Worm (Caenorhabditis elegans) whole organism, L4 larva: Measurements from ENCODE around the gene cbp-3.

Source experiments
- aly-2 ChIP-seq: sonication (generic microtip); optimal IDR thresholded peaks from 2 replicates; lab custom pipeline; 2018; ENCODE audit warnings: missing biosample characterization, missing genetic modification characterization
- attf-4 ChIP-seq: sonication (generic microtip); optimal IDR thresholded peaks from 3 replicates; lab custom pipeline; 2017; ENCODE audit warnings: missing biosample characterization, missing genetic modification characterization
- egl-27 ChIP-seq: sonication (generic microtip); optimal IDR thresholded peaks from 3 replicates; lab custom pipeline; 2017; ENCODE audit warnings: missing biosample characterization, missing genetic modification reagents, missing genetic modification characterization
- jun-1 ChIP-seq: fragments of 150-350 bp; optimal IDR thresholded peaks from 2 replicates; lab custom pipeline; 2014; ENCODE audit warnings: missing biosample characterization, missing genetic modification reagents, missing genetic modification characterization
- mdl-1 ChIP-seq, 2 experiments: fragments of 150-350 bp in 1 of 2; sonication (generic microtip) in 1 of 2; optimal IDR thresholded peaks; 2 replicates each; lab custom pipeline; 2014 to 2017; ENCODE audit warnings: missing biosample characterization in 2 of 2, missing genetic modification characterization in 2 of 2
- mep-1 ChIP-seq: fragments of 150-350 bp; sonication (generic microtip); optimal IDR thresholded peaks from 3 replicates; lab custom pipeline; 2014; ENCODE audit warnings: missing biosample characterization, missing genetic modification characterization
- nhr-11 ChIP-seq: fragments of 150-350 bp; optimal IDR thresholded peaks from 2 replicates; lab custom pipeline; 2014; ENCODE audit warnings: missing biosample characterization, missing genetic modification characterization
- nhr-6 ChIP-seq: fragments of 150-350 bp; optimal IDR thresholded peaks from 2 replicates; lab custom pipeline; 2014; ENCODE audit warnings: missing biosample characterization, missing genetic modification characterization
- pha-4 ChIP-seq, 2 experiments: fragments of 150-350 bp in 1 of 2; fragments of 200-800 bp in 1 of 2; sonication (Bioruptor generic) in 1 of 2; IDR thresholded peaks in 1 of 2; optimal IDR thresholded peaks in 1 of 2; 2 replicates each; pipeline versions ENCODE4 v1.3.6 to Lab custom; 2014 to 2022; ENCODE audit warnings: missing genetic modification characterization in 2 of 2, missing genetic modification reagents in 2 of 2, missing biosample characterization in 1 of 2, missing compliant biosample characterization in 1 of 2
- snpc-1.2 ChIP-seq: fragments of 200-800 bp; sonication (Bioruptor generic); IDR thresholded peaks from 2 replicates; pipeline ENCODE4 v1.3.6; 2022; ENCODE audit warnings: missing genetic modification reagents, missing genetic modification characterization, missing compliant biosample characterization
- unc-39 ChIP-seq: sonication (generic microtip); optimal IDR thresholded peaks from 2 replicates; lab custom pipeline; 2017; ENCODE audit warnings: missing biosample characterization, missing genetic modification characterization

DNA sequence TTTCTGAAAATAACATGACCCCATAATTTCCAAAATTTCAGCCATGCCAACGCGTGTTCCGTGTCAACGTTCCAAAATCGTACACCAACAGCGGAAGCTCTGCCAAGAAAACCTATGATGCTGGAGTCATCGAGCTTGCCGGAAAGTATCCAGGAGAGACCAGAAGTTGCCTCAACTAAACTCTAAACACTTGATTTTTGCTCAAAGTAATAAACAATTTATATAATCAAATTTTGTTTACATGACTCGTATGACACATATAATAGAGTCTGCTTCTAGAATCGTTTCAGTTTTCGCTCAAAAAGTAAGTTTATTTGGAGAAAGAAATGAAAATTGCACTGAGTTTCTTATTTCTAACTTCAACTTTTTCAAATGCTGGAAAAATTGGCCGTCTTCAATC is 15.0 kb downstream of the cbp-3 start, which contains the start of gene ttr-1:
- TF ChIP-seq pha-4 (GFP tag; IDR thresholded peaks at IDR 0.05; lab: Robert Waterston, UW) = no peak
- no peak for TF ChIP-seq pha-4 (tag; optimal IDR thresholded peaks at IDR 0.05; lab: Kevin White, UChicago)
- no peak for TF ChIP-seq mdl-1 (tag; optimal IDR thresholded peaks at IDR 0.05; lab: Kevin White, UChicago)
- no peak for TF ChIP-seq mep-1 (tag; lab: Kevin White, UChicago)
- no peak for TF ChIP-seq snpc-1.2 (GFP tag; lab: Robert Waterston, UW)
- TF ChIP-seq unc-39 = no peak
- no peak for TF ChIP-seq nhr-11 (tag; lab: Kevin White, UChicago)
- no peak for TF ChIP-seq jun-1
- TF ChIP-seq egl-27 = no peak
- no peak for TF ChIP-seq attf-4 (tag; lab: Kevin White, UChicago)
- no peak for TF ChIP-seq aly-2 (tag; lab: Kevin White, UChicago)
- no peak for TF ChIP-seq nhr-6 (tag; lab: Kevin White, UChicago)
